Fruit fly (Drosophila melanogaster) S2 (cell line): ENCODE data around the gene CG13460.

Experiments
- CG8478 ChIP-seq: fragments of >200 bp; optimal IDR thresholded peaks from 2 replicates; lab custom pipeline; 2018
- CTCF ChIP-seq, 2 experiments: fragments of >200 bp; optimal IDR thresholded peaks; 2 replicates each; lab custom pipeline; 2018

- TF ChIP-seq CG8478 = no peak
- TF ChIP-seq CTCF (optimal IDR thresholded peaks at IDR 0.05; lab: Kevin White, UChicago) = no peak
Measured at dm6 chr3L:15064877-15065276, 3.4 kb upstream of the CG13460 start, which contains the start of gene Sytbeta.
